Worm (Caenorhabditis elegans): ENCODE data around the gene B0416.7.

Gene B0416.7

ce11 chrX:9297834-9298233, at the start of gene B0416.7:
B0416.7 (minus strand) TSS chrX:9297934.
- TF ChIP-seq klf-2 (GFP tag; conservative IDR thresholded peaks at IDR 0.05): no peak
- TF ChIP-seq ref-1 (GFP tag; conservative IDR thresholded peaks at IDR 0.05): no peak
- no peak for TF ChIP-seq med-1 (GFP tag; optimal IDR thresholded peaks at IDR 0.05; ENCODE audit: insufficient read depth)
- TF ChIP-seq cog-1 (tag; optimal IDR thresholded peaks at IDR 0.05): no peak
- no peak for TF ChIP-seq flt-1 (GFP tag; IDR thresholded peaks at IDR 0.05)
- TF ChIP-seq tab-1 (GFP tag; IDR thresholded peaks at IDR 0.05): no peak
- no peak for TF ChIP-seq ztf-29 (GFP tag; IDR thresholded peaks at IDR 0.05)

- TF ChIP-seq flt-1 (GFP tag; IDR thresholded peaks at IDR 0.05) (no peak), ztf-23 (GFP tag; IDR thresholded peaks at IDR 0.05) (no peak), T22C8.4 (GFP tag; IDR thresholded peaks at IDR 0.05) (0 out of 2 replicates have a peak, but pooled peaks have one; percentile 38), med-1 (GFP tag; optimal IDR thresholded peaks at IDR 0.05; ENCODE audit: insufficient read depth) (no peak)
These were observed 40.6 kb upstream of the B0416.7 start, which contains the start of gene apa-2 for ce11 chrX:9338375-9338774. apa-2 (plus strand) TSS chrX:9338675.

DNA sequence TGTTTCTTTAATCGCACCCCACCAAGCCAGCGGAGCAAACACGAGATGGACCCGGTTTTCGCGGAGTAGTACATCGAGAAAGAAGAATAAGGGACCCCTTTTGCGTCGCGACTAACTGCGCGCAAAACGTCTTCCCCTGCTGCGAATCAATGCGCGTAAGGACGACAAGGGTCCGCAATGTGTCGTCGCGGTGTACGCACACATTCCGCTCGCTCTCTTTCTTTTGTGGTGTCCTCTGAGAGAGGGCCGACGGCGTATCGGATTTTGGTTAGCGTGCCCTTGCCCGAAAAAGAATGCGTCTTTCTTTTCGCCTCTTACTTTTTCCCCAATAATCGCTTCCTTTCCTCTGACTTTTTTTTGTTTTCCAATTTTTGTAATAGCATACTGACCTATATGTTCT, 40.1 kb upstream of the B0416.7 start:
- TF ChIP-seq ztf-23 (GFP tag; IDR thresholded peaks at IDR 0.05) (peak; percentile 72; the same call in 1 of the 2 replicates), flt-1 (GFP tag; IDR thresholded peaks at IDR 0.05) (peak; percentile 73; the same call in 1 of the 2 replicates), ztf-29 (GFP tag; IDR thresholded peaks at IDR 0.05) (no peak), med-1 (GFP tag; optimal IDR thresholded peaks at IDR 0.05; ENCODE audit: insufficient read depth) (no peak), cog-1 (tag; optimal IDR thresholded peaks at IDR 0.05) (peak; percentile 57)

DNA sequence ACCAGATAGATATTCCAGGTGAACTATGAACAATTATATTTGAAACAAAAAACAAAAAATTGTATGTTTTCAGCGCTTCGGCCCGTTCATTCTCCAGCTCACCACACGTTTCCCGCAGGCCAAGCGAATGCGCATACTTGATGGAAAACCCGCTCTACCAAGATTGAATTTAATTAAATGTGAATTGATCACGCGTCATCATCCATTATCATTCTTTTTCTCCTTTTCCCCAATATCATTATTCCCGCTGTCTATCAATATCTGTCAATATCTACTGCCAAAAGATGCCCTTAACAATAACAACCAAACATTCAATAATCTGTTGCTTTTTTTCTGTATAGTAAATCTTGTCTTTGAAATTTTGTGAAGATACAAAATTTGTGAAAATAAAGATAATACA, 38.5 kb upstream of the B0416.7 start:
- TF ChIP-seq ztf-29 (GFP tag; IDR thresholded peaks at IDR 0.05): no peak
- no peak for TF ChIP-seq flt-1 (GFP tag; IDR thresholded peaks at IDR 0.05)
- TF ChIP-seq klf-2 (GFP tag; conservative IDR thresholded peaks at IDR 0.05): no peak
- TF ChIP-seq ztf-23 (GFP tag; IDR thresholded peaks at IDR 0.05): no peak
- TF ChIP-seq T22C8.4 (GFP tag; IDR thresholded peaks at IDR 0.05): no peak
- no peak for TF ChIP-seq cog-1 (tag; optimal IDR thresholded peaks at IDR 0.05)

DNA sequence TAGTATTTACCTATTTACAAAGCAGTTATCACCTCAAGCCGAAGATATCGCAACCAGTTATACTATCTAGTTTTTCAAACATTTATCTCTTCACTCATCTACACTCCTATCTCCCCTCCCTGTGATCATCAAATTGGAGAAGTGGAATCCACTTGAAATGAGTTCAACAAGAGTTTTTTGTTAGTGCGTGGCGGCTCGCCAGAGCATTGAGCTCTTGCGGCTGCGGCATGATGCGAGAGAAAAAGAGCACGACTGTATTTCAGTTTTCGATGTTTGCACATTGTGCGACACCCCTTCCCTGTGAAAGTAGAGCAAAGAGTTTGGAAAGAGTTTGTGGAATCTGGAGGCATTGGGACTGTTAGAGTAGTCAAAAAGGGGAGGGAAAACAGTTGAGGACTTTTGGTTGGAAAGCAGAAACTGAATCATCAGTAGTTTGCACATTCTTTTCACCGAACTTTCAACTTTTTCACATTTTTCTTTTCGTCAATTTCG, 33.0 kb upstream of the B0416.7 start, which contains the start of gene T20B5.2:
T20B5.2 (plus strand) TSS at position 442 of the 492 bp plus-strand sequence.
- TF ChIP-seq med-1 (GFP tag; optimal IDR thresholded peaks at IDR 0.05; ENCODE audit: insufficient read depth): no peak

- no peak for TF ChIP-seq klf-2 (GFP tag; conservative IDR thresholded peaks at IDR 0.05)
- TF ChIP-seq flt-1 (GFP tag; IDR thresholded peaks at IDR 0.05): no peak
- TF ChIP-seq T22C8.4 (GFP tag; IDR thresholded peaks at IDR 0.05): no peak
- TF ChIP-seq ztf-23 (GFP tag; IDR thresholded peaks at IDR 0.05): no peak
- TF ChIP-seq ztf-29 (GFP tag; IDR thresholded peaks at IDR 0.05): no peak
- no peak for TF ChIP-seq ref-1 (GFP tag; conservative IDR thresholded peaks at IDR 0.05)
These were observed 27.2 kb upstream of the B0416.7 start for ce11 chrX:9324962-9325361.

ce11 chrX:9319080-9319479, 21.3 kb upstream of the B0416.7 start, which contains the start of gene npr-7:
npr-7 (minus strand) TSS chrX:9319180.
- no peak for TF ChIP-seq klf-2 (GFP tag; conservative IDR thresholded peaks at IDR 0.05)
- no peak for TF ChIP-seq ref-1 (GFP tag; conservative IDR thresholded peaks at IDR 0.05)
- no peak for TF ChIP-seq ztf-29 (GFP tag; IDR thresholded peaks at IDR 0.05)
- TF ChIP-seq ztf-23 (GFP tag; IDR thresholded peaks at IDR 0.05): no peak
- no peak for TF ChIP-seq cog-1 (tag; optimal IDR thresholded peaks at IDR 0.05)
- TF ChIP-seq med-1 (GFP tag; optimal IDR thresholded peaks at IDR 0.05; ENCODE audit: insufficient read depth): no peak
- TF ChIP-seq tab-1 (GFP tag; IDR thresholded peaks at IDR 0.05): no peak
- TF ChIP-seq T22C8.4 (GFP tag; IDR thresholded peaks at IDR 0.05): no peak
- no peak for TF ChIP-seq flt-1 (GFP tag; IDR thresholded peaks at IDR 0.05)

DNA sequence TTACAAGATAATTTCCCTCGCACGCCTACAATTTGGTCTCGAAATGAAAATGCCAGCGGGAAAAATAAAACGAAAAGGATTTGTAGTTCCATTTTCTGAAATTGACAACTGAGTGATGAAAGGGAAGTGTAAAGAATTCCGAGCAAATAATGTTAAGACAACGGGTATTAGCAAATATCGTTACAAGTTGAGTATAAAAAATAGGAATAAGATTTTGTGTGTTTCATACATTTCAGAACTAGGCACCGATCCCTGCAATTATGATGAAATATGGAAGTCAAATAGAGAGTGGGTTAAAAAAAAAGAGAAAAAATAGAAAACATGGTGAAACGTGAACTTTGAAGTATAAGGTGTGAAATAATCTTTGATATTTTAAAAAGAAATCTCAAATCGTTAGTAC, 16.7 kb upstream of the B0416.7 start, which contains the start of gene ttr-38:
ttr-38 (minus strand) TSS at position 101 of the 400 bp plus-strand sequence.
- no peak for TF ChIP-seq ztf-29 (GFP tag; IDR thresholded peaks at IDR 0.05)
- TF ChIP-seq cog-1 (tag; optimal IDR thresholded peaks at IDR 0.05): no peak
- TF ChIP-seq T22C8.4 (GFP tag; IDR thresholded peaks at IDR 0.05): no peak
- no peak for TF ChIP-seq flt-1 (GFP tag; IDR thresholded peaks at IDR 0.05)
- no peak for TF ChIP-seq ztf-23 (GFP tag; IDR thresholded peaks at IDR 0.05)
- no peak for TF ChIP-seq tab-1 (GFP tag; IDR thresholded peaks at IDR 0.05)
- TF ChIP-seq ref-1 (GFP tag; conservative IDR thresholded peaks at IDR 0.05): no peak
- TF ChIP-seq klf-2 (GFP tag; conservative IDR thresholded peaks at IDR 0.05): no peak
- no peak for TF ChIP-seq med-1 (GFP tag; optimal IDR thresholded peaks at IDR 0.05; ENCODE audit: insufficient read depth)

DNA sequence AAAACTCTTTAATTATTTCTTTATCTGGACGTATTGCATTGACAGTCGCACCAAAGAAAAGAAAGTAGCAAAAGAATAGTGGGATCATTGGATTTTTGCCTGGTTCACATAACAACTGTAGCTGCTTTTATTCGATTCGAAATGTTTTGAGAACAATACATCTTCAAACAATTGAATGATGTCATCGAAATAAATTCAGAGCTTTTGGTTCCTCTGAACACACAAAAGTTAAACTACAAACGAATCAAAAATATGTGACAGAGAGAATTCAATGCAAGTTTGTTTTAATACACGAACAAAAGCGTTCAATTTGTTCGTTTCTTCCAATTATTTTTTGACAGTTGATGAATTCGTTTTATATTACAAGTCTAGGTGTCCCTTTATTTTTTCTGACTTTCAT, 13.5 kb upstream of the B0416.7 start, which contains the start of gene H29C22.1:
H29C22.1 (minus strand) TSS at position 101 of the 400 bp plus-strand sequence.
- TF ChIP-seq cog-1 (tag; optimal IDR thresholded peaks at IDR 0.05): no peak
- TF ChIP-seq ztf-29 (GFP tag; IDR thresholded peaks at IDR 0.05): no peak
- no peak for TF ChIP-seq ztf-23 (GFP tag; IDR thresholded peaks at IDR 0.05)
- no peak for TF ChIP-seq tab-1 (GFP tag; IDR thresholded peaks at IDR 0.05)
- no peak for TF ChIP-seq flt-1 (GFP tag; IDR thresholded peaks at IDR 0.05)
- no peak for TF ChIP-seq med-1 (GFP tag; optimal IDR thresholded peaks at IDR 0.05; ENCODE audit: insufficient read depth)
- no peak for TF ChIP-seq T22C8.4 (GFP tag; IDR thresholded peaks at IDR 0.05)
- TF ChIP-seq klf-2 (GFP tag; conservative IDR thresholded peaks at IDR 0.05): no peak
- no peak for TF ChIP-seq ref-1 (GFP tag; conservative IDR thresholded peaks at IDR 0.05)

DNA sequence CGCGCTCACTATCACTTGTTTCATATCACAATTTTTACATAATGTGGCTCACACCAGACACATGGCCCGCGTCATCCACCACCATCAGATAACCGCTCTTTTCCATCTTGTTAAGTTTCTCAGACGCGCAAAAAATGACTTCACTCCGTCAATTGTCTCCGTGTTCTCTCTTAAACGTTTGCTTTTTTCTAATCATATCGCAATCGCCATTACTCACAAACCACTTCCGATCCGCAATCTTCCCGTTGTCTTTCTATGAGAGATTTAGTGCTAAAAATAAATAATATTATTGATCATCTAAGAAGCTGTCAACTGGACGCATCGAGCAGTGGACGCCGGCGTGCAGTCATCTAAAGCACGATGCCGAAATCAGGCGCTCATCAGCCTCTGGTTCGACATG, 5.7 kb upstream of the B0416.7 start, which contains the start of gene tmc-2:
tmc-2 (plus strand) TSS at position 301 of the 400 bp plus-strand sequence.
- TF ChIP-seq ztf-29 (GFP tag; IDR thresholded peaks at IDR 0.05): no peak
- no peak for TF ChIP-seq T22C8.4 (GFP tag; IDR thresholded peaks at IDR 0.05)
- TF ChIP-seq med-1 (GFP tag; optimal IDR thresholded peaks at IDR 0.05; ENCODE audit: insufficient read depth): no peak
- TF ChIP-seq tab-1 (GFP tag; IDR thresholded peaks at IDR 0.05): no peak
- no peak for TF ChIP-seq ztf-23 (GFP tag; IDR thresholded peaks at IDR 0.05)
- TF ChIP-seq klf-2 (GFP tag; conservative IDR thresholded peaks at IDR 0.05): no peak
- TF ChIP-seq cog-1 (tag; optimal IDR thresholded peaks at IDR 0.05): no peak
- TF ChIP-seq flt-1 (GFP tag; IDR thresholded peaks at IDR 0.05): no peak
- TF ChIP-seq ref-1 (GFP tag; conservative IDR thresholded peaks at IDR 0.05): no peak

Measured in whole organism, midembryonic.